Fruit fly (Drosophila melanogaster) whole organism, wandering third instar larva: ENCODE measurements around the gene CG12194.

ENCODE experiments used
- CrebA ChIP-seq: fragments of 200-800 bp; sonication (Bioruptor generic); optimal IDR thresholded peaks from 2 replicates; lab custom pipeline; 2016; ENCODE audit warnings: missing biosample characterization, mild to moderate bottlenecking, missing genetic modification characterization, borderline replicate concordance
- HLH106 ChIP-seq: fragments of 200-800 bp; optimal IDR thresholded peaks from 3 replicates; lab custom pipeline; 2019; ENCODE audit warnings: missing biosample characterization, mild to moderate bottlenecking, missing genetic modification characterization, moderate library complexity
- Hr78 ChIP-seq: fragments of >200 bp; optimal IDR thresholded peaks from 2 replicates; lab custom pipeline; 2017; ENCODE audit warnings: missing biosample characterization, missing genetic modification characterization
- Mio ChIP-seq: sonication (Bioruptor generic); optimal IDR thresholded peaks from 2 replicates; lab custom pipeline; 2016; ENCODE audit warnings: missing biosample characterization, missing genetic modification characterization
- OdsH ChIP-seq: fragments of 200-800 bp; sonication (Bioruptor generic); optimal IDR thresholded peaks from 2 replicates; lab custom pipeline; 2016; ENCODE audit warnings: missing biosample characterization, mild to moderate bottlenecking, missing genetic modification characterization
- foxo ChIP-seq, 2 experiments: fragments of 200-800 bp; sonication (Bioruptor generic); optimal IDR thresholded peaks; 2 replicates in 1 of 2; 3 replicates in 1 of 2; lab custom pipeline; 2016 to 2017; ENCODE audit warnings: missing biosample characterization in 2 of 2, missing genetic modification characterization in 2 of 2
- psq ChIP-seq: fragments of 200-800 bp; sonication (Bioruptor generic); optimal IDR thresholded peaks from 3 replicates; lab custom pipeline; 2017; ENCODE audit warnings: missing biosample characterization, mild to moderate bottlenecking, missing genetic modification characterization, moderate library complexity
- sage ChIP-seq: fragments of 200-800 bp; sonication (Bioruptor generic); optimal IDR thresholded peaks from 2 replicates; lab custom pipeline; 2016; ENCODE audit warnings: missing biosample characterization, mild to moderate bottlenecking, missing genetic modification characterization
- tai ChIP-seq: sonication (Bioruptor generic); optimal IDR thresholded peaks from 2 replicates; lab custom pipeline; 2016; ENCODE audit warnings: missing biosample characterization, missing genetic modification characterization

DNA sequence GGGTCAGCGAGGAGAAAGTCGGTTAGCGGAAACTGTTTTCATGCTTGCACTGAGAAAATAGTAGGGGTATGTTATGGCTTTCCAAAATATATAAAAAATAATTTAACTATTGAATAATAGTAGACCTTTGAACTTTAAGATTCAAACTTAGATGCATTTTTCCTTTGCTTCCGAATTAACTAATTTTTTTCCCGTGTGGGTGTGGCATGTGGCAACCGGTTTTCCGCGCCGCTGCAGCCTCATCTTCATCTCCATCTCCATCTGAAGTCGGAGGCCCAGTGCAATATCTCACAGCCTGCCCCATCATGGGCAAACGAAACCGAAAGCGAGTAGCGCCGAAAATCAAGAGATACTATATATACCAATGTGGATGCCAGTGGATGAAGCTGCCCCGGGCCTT, 40.5 kb upstream of the CG12194 start:
- TF ChIP-seq CrebA (GFP tag; lab: Kevin White, UChicago) (no peak), Mio (no peak), OdsH (GFP tag; lab: Kevin White, UChicago) (peak; percentile 1), Hr78 (GFP tag; lab: Kevin White, UChicago) (no peak), sage (GFP tag; lab: Kevin White, UChicago) (no peak), psq (GFP tag; lab: Kevin White, UChicago) (no peak), foxo (GFP tag; optimal IDR thresholded peaks at IDR 0.05; lab: Kevin White, UChicago) (peak in 1 of 2 experiments; percentile 44), HLH106 (peak; percentile 80), tai (no peak)
